Fruit fly (Drosophila melanogaster): ENCODE measurements around the gene CG10588.

DNA sequence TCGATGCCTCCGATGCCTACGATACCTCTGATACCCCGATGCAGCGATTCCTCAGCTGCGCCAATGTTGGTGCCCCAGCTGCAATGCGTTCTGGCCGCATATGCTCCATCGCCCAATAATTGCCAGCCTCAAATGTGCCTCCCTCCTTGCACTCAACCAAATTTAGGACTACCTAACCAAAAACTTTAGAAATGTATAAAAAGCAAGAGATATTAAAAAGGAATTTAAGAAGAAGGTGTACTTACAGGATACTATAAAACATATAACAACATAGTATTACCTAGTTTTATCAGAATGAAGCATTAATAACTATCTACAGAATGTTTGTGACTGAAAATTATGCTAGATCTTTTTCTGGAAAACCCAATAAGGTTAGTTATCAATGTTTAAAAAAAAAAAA lies 25.0 kb downstream of the CG10588 start:
- TF ChIP-seq D1 (tag; optimal IDR thresholded peaks at IDR 0.05) (no peak), rn (GFP tag; IDR thresholded peaks at IDR 0.05) (0 out of 2 replicates have a peak, but pooled peaks have one; percentile 17), fd96Ca (GFP tag; IDR thresholded peaks at IDR 0.05) (no peak), CG10348 (GFP tag; IDR thresholded peaks at IDR 0.05) (no peak), CG34367 (tag; optimal IDR thresholded peaks at IDR 0.05) (no peak), CG8159 (tag; optimal IDR thresholded peaks at IDR 0.05) (peak; percentile 26), CG15710 (tag; optimal IDR thresholded peaks at IDR 0.05) (peak; percentile 8), CG8301 (tag; optimal IDR thresholded peaks at IDR 0.05) (peak; percentile 42)

Measured in whole organism, pupa.